Fruit fly (Drosophila melanogaster): ENCODE measurements around the gene Drsl4.

dm6 chr3L:3335688-3336087, 20.3 kb downstream of the Drsl4 start, which contains the start of gene Drsl1:
- no peak for TF ChIP-seq Dll (optimal IDR thresholded peaks at IDR 0.05)
- no peak for TF ChIP-seq pan (optimal IDR thresholded peaks at IDR 0.05)
- no peak for TF ChIP-seq psq (optimal IDR thresholded peaks at IDR 0.05)
- TF ChIP-seq CG8478 (optimal IDR thresholded peaks at IDR 0.05), result no peak
